Worm (Caenorhabditis elegans): Measurements from ENCODE around the gene cut-1.

DNA sequence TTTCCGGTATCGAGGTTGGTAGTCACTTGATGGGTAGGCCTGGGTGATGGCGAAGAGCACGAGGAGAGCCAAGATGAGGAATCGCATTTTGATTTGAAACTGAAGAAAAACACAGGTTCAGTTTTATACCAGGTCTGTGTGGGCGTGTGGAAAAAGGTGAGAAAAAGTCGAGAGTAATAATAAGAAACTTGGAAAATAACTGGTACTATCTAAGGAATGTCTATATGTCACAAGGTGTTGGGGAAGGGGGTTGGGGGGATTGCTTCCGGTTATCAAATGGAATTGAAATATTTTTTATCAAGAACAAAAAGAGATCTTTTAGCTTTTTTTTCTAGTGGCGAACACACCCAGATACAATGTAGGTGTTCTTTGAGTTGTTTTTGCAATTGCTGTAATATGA, 50.7 kb downstream of the cut-1 start, which contains the start of gene nlp-51:
- no peak for TF ChIP-seq unc-62 (GFP tag; optimal IDR thresholded peaks at IDR 0.05)
- no peak for TF ChIP-seq ztf-4 (tag; optimal IDR thresholded peaks at IDR 0.05)
- no peak for TF ChIP-seq nhr-28 (tag; optimal IDR thresholded peaks at IDR 0.05)
- no peak for TF ChIP-seq nhr-23 (tag; optimal IDR thresholded peaks at IDR 0.05)
- TF ChIP-seq nhr-77 (tag; optimal IDR thresholded peaks at IDR 0.05) = no peak
